Fruit fly (Drosophila melanogaster): Measurements from ENCODE around the gene CG10184.

The CG10184 gene

DNA sequence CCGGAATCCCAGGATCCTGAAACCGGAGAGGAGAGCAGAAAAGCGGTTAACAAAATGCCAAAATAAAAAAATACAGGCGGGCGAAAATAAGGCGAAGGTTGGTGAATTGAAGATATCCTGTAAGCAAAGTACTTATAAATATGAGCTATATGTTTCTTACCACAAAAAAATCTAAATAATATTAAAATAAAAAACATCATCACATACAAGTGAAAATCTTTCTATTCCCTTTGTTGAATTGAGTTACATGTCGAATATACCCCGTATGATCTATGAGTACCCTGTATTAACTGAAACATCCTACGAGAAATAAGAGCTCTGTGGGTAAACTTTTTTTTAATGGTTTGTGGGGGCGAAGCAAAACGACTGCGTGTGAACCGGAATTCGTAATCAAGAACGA lies 6.8 kb upstream of the CG10184 start (continued):
- TF ChIP-seq row (GFP tag; IDR thresholded peaks at IDR 0.05) (peak; percentile 63; the same call in 2 of the 3 replicates), CG7839 (tag; optimal IDR thresholded peaks at IDR 0.05) (peak; percentile 58), HLH3B (GFP tag; IDR thresholded peaks at IDR 0.05) (peak; percentile 35; the same call in 1 of the 2 replicates), CG9215 (GFP tag; IDR thresholded peaks at IDR 0.05) (peak; percentile 13; the same call in 1 of the 2 replicates), gfzf (GFP tag; optimal IDR thresholded peaks at IDR 0.05) (no peak), Ada2b (GFP tag; IDR thresholded peaks at IDR 0.05) (0 out of 2 replicates have a peak, but pooled peaks have one; percentile 38), CG10147 (GFP tag; optimal IDR thresholded peaks at IDR 0.05) (peak; percentile 35), CG6689 (GFP tag; IDR thresholded peaks at IDR 0.05) (peak; percentile 24; the same call in 1 of the 2 replicates), seq (GFP tag; IDR thresholded peaks at IDR 0.05) (0 out of 2 replicates have a peak, but pooled peaks have one; percentile 11), Ravus (GFP tag; IDR thresholded peaks at IDR 0.05) (0 out of 2 replicates have a peak, but pooled peaks have one; percentile 8), Doc3 (GFP tag; IDR thresholded peaks at IDR 0.05; ENCODE audit: partially characterized antibody) (no peak), CG11560 (tag; IDR thresholded peaks at IDR 0.05) (0 out of 3 replicates have a peak, but pooled peaks have one; percentile 31), Chrac-16 (GFP tag; optimal IDR thresholded peaks at IDR 0.05) (peak; percentile 5), CG2120 (GFP tag; optimal IDR thresholded peaks at IDR 0.05) (peak; percentile 56), Deaf1 (tag; optimal IDR thresholded peaks at IDR 0.05) (no peak), CG7556 (GFP tag; optimal IDR thresholded peaks at IDR 0.05) (peak; percentile 47), gem (tag; optimal IDR thresholded peaks at IDR 0.05) (peak; percentile 44), pan (optimal IDR thresholded peaks at IDR 0.05) (no peak), pan (GFP tag; optimal IDR thresholded peaks at IDR 0.05 in 1 of 2, IDR thresholded peaks at IDR 0.05 in 1 of 2) (peak in 1 of 2 experiments; percentile 72), Hr51 (GFP tag; optimal IDR thresholded peaks at IDR 0.05) (peak in 1 of 2 experiments; percentile 44), CG6813 (GFP tag; optimal IDR thresholded peaks at IDR 0.05) (peak; percentile 15), sima (GFP tag; optimal IDR thresholded peaks at IDR 0.05) (no peak), ci (GFP tag; IDR thresholded peaks at IDR 0.05) (0 out of 3 replicates have a peak, but pooled peaks have one; percentile 28), Sox102F (GFP tag; optimal IDR thresholded peaks at IDR 0.05) (peak; percentile 26), CG14014 (GFP tag; IDR thresholded peaks at IDR 0.05) (peak; percentile 59), chn (GFP tag; optimal IDR thresholded peaks at IDR 0.05) (no peak), CG10543 (GFP tag; optimal IDR thresholded peaks at IDR 0.05) (no peak), tgo (GFP tag; IDR thresholded peaks at IDR 0.05) (peak; percentile 31; the same call in 1 of the 3 replicates), ranshi (GFP tag; IDR thresholded peaks at IDR 0.05) (0 out of 2 replicates have a peak, but pooled peaks have one; percentile 35), fru (optimal IDR thresholded peaks at IDR 0.05) (no peak), vvl (GFP tag; IDR thresholded peaks at IDR 0.05) (0 out of 2 replicates have a peak, but pooled peaks have one; percentile 35), CG11504 (tag; optimal IDR thresholded peaks at IDR 0.05) (peak; percentile 55), CG9932 (GFP tag; IDR thresholded peaks at IDR 0.05) (peak; percentile 31; the same call in 1 of the 2 replicates), CG16863 (GFP tag; optimal IDR thresholded peaks at IDR 0.05) (no peak), BtbVII (GFP tag; optimal IDR thresholded peaks at IDR 0.05) (peak; percentile 22), pnt (GFP tag; optimal IDR thresholded peaks at IDR 0.05) (no peak), ind (GFP tag; optimal IDR thresholded peaks at IDR 0.05) (peak; percentile 24), CG10209 (GFP tag; optimal IDR thresholded peaks at IDR 0.05) (peak; percentile 20), Meics (GFP tag; optimal IDR thresholded peaks at IDR 0.05) (peak; percentile 57), CG17359 (tag; optimal IDR thresholded peaks at IDR 0.05) (peak; percentile 13), lilli (GFP tag; optimal IDR thresholded peaks at IDR 0.05) (peak; percentile 25), CG3281 (GFP tag; optimal IDR thresholded peaks at IDR 0.05) (peak; percentile 40), sens (GFP tag) (peak; percentile 54), Fer1 (GFP tag; optimal IDR thresholded peaks at IDR 0.05) (peak; percentile 59), CG13296 (GFP tag; optimal IDR thresholded peaks at IDR 0.05) (peak; percentile 24), grn (GFP tag; optimal IDR thresholded peaks at IDR 0.05) (no peak), CG15269 (tag; optimal IDR thresholded peaks at IDR 0.05) (peak; percentile 41), Aef1 (GFP tag; IDR thresholded peaks at IDR 0.05) (0 out of 3 replicates have a peak, but pooled peaks have one; percentile 14), CG17385 (GFP tag; optimal IDR thresholded peaks at IDR 0.05) (peak; percentile 24), CG13424 (tag; optimal IDR thresholded peaks at IDR 0.05) (peak; percentile 8)
